Worm (Caenorhabditis elegans) whole organism, L1 larva: Measurements from ENCODE around the gene EGAP4.1.

Experiments
- C34B4.2 ChIP-seq: sonication (generic microtip); optimal IDR thresholded peaks from 2 replicates; lab custom pipeline; 2017; ENCODE audit warnings: mild to moderate bottlenecking, missing genetic modification characterization, missing compliant biosample characterization
- Y116A8C.19 ChIP-seq: sonication (generic microtip); optimal IDR thresholded peaks from 2 replicates; lab custom pipeline; 2016; ENCODE audit warnings: missing compliant biosample characterization, missing genetic modification characterization, borderline replicate concordance
- lin-39 ChIP-seq: fragments of 150-350 bp; optimal IDR thresholded peaks from 2 replicates; lab custom pipeline; 2014; ENCODE audit warnings: missing biosample characterization, missing genetic modification reagents, missing genetic modification characterization

- no peak for TF ChIP-seq Y116A8C.19 (tag; lab: Kevin White, UChicago)
- TF ChIP-seq lin-39 (tag; lab: Kevin White, UChicago), result no peak
- TF ChIP-seq C34B4.2 (tag; lab: Kevin White, UChicago), result no peak
These were observed 36.8 kb upstream of the EGAP4.1 start for ce11 chrX:8764044-8764443.
